Worm (Caenorhabditis elegans) whole organism, L2 larva: ENCODE data around the gene wdr-48.

Experiments used
- C34F6.9 ChIP-seq: fragments of 150-350 bp; optimal IDR thresholded peaks from 2 replicates; lab custom pipeline; 2014; ENCODE audit warnings: missing biosample characterization, missing genetic modification characterization
- F13H6.1 ChIP-seq: sonication (generic microtip); optimal IDR thresholded peaks from 2 replicates; lab custom pipeline; 2016; ENCODE audit warnings: missing genetic modification characterization, missing compliant biosample characterization
- Y55F3AM.14 ChIP-seq: fragments of 200-800 bp; sonication (Bioruptor generic); optimal IDR thresholded peaks from 2 replicates; lab custom pipeline; 2018; ENCODE audit warnings: mild to moderate bottlenecking, missing genetic modification characterization, missing compliant biosample characterization
- ZK546.5 ChIP-seq: sonication (generic microtip); optimal IDR thresholded peaks from 2 replicates; lab custom pipeline; 2017; ENCODE audit warnings: missing biosample characterization, missing genetic modification characterization
- aly-2 ChIP-seq: fragments of 150-350 bp; optimal IDR thresholded peaks from 2 replicates; lab custom pipeline; 2014; ENCODE audit warnings: missing biosample characterization, missing genetic modification characterization
- blmp-1 ChIP-seq: sonication (generic microtip); optimal IDR thresholded peaks from 2 replicates; lab custom pipeline; 2017; ENCODE audit warnings: missing genetic modification characterization, mild to moderate bottlenecking, missing compliant biosample characterization, antibody characterized with exemption, moderate library complexity; ENCODE audit not compliant: insufficient read depth
- ceh-16 ChIP-seq: fragments of 150-350 bp; optimal IDR thresholded peaks from 2 replicates; lab custom pipeline; 2014; ENCODE audit warnings: missing biosample characterization, missing genetic modification characterization
- crh-2 ChIP-seq: sonication (generic microtip); optimal IDR thresholded peaks from 2 replicates; lab custom pipeline; 2017; ENCODE audit warnings: missing biosample characterization, missing genetic modification characterization
- dmd-4 ChIP-seq: sonication (generic microtip); optimal IDR thresholded peaks from 2 replicates; lab custom pipeline; 2017; ENCODE audit warnings: missing biosample characterization, missing genetic modification characterization
- elt-1 ChIP-seq: fragments of 150-350 bp; optimal IDR thresholded peaks from 2 replicates; lab custom pipeline; 2014; ENCODE audit warnings: missing biosample characterization, missing genetic modification characterization
- elt-3 ChIP-seq: sonication (generic microtip); optimal IDR thresholded peaks from 2 replicates; lab custom pipeline; 2017; ENCODE audit warnings: missing biosample characterization, missing genetic modification characterization
- fos-1 ChIP-seq: fragments of 150-350 bp; optimal IDR thresholded peaks from 2 replicates; lab custom pipeline; 2014; ENCODE audit warnings: missing biosample characterization, missing genetic modification characterization
- gmeb-1 ChIP-seq: fragments of 150-350 bp; optimal IDR thresholded peaks from 2 replicates; lab custom pipeline; 2014; ENCODE audit warnings: missing biosample characterization, missing genetic modification characterization
- lin-11 ChIP-seq: fragments of 150-350 bp; sonication (generic microtip); optimal IDR thresholded peaks from 2 replicates; lab custom pipeline; 2014; ENCODE audit warnings: missing biosample characterization, missing genetic modification characterization, inconsistent platforms, mixed read lengths
- lin-13 ChIP-seq: fragments of 150-350 bp; optimal IDR thresholded peaks from 2 replicates; lab custom pipeline; 2014; ENCODE audit warnings: missing biosample characterization, missing genetic modification reagents, missing genetic modification characterization
- lsy-2 ChIP-seq, 2 experiments: fragments of 150-350 bp in 1 of 2; sonication (generic microtip) in 1 of 2; optimal IDR thresholded peaks; 2 replicates each; lab custom pipeline; 2014 to 2017; ENCODE audit warnings: missing biosample characterization in 2 of 2, missing genetic modification characterization in 2 of 2
- mab-5 ChIP-seq: fragments of 150-350 bp; optimal IDR thresholded peaks from 2 replicates; lab custom pipeline; 2014; ENCODE audit warnings: missing biosample characterization, missing genetic modification characterization
- mbf-1 ChIP-seq: sonication (generic microtip); optimal IDR thresholded peaks from 2 replicates; lab custom pipeline; 2017; ENCODE audit warnings: missing biosample characterization, missing genetic modification characterization
- mdl-1 ChIP-seq, 2 experiments: fragments of 150-350 bp in 1 of 2; sonication (generic microtip) in 1 of 2; optimal IDR thresholded peaks; 2 replicates each; lab custom pipeline; 2017; ENCODE audit warnings: missing biosample characterization in 2 of 2, missing genetic modification characterization in 2 of 2
- nhr-10 ChIP-seq: sonication (generic microtip); optimal IDR thresholded peaks from 2 replicates; lab custom pipeline; 2017; ENCODE audit warnings: missing biosample characterization, missing genetic modification characterization
- nhr-11 ChIP-seq: fragments of 150-350 bp; optimal IDR thresholded peaks from 2 replicates; lab custom pipeline; 2014; ENCODE audit warnings: missing biosample characterization, missing genetic modification characterization
- nhr-129 ChIP-seq: fragments of 150-350 bp; optimal IDR thresholded peaks from 2 replicates; lab custom pipeline; 2014; ENCODE audit warnings: missing biosample characterization, missing genetic modification characterization
- nhr-21 ChIP-seq: fragments of 150-350 bp; optimal IDR thresholded peaks from 2 replicates; lab custom pipeline; 2014; ENCODE audit warnings: missing biosample characterization, missing genetic modification characterization
- nhr-237 ChIP-seq: fragments of 150-350 bp; optimal IDR thresholded peaks from 2 replicates; lab custom pipeline; 2014; ENCODE audit warnings: missing biosample characterization, missing genetic modification characterization
- nhr-25 ChIP-seq: fragments of 150-350 bp; sonication (generic microtip); optimal IDR thresholded peaks from 3 replicates; lab custom pipeline; 2014; ENCODE audit warnings: missing biosample characterization, missing genetic modification characterization
- nhr-6 ChIP-seq: fragments of 150-350 bp; optimal IDR thresholded peaks from 2 replicates; lab custom pipeline; 2014; ENCODE audit warnings: missing biosample characterization, missing genetic modification characterization
- peb-1 ChIP-seq: fragments of 150-350 bp; optimal IDR thresholded peaks from 2 replicates; lab custom pipeline; 2014; ENCODE audit warnings: missing biosample characterization, missing genetic modification characterization
- sma-3 ChIP-seq: sonication (generic microtip); optimal IDR thresholded peaks from 2 replicates; lab custom pipeline; 2016; ENCODE audit warnings: missing genetic modification reagents, missing genetic modification characterization, missing compliant biosample characterization
- sma-9 ChIP-seq, 2 experiments: fragments of 150-350 bp in 1 of 2; sonication (generic microtip) in 1 of 2; optimal IDR thresholded peaks; 2 replicates each; lab custom pipeline; 2014 to 2016; ENCODE audit warnings: missing genetic modification characterization in 2 of 2, mild to moderate bottlenecking in 1 of 2, missing biosample characterization in 1 of 2, missing compliant biosample characterization in 1 of 2, missing genetic modification reagents in 1 of 2, moderate library complexity in 1 of 2
- unc-39 ChIP-seq: fragments of 150-350 bp; optimal IDR thresholded peaks from 2 replicates; lab custom pipeline; 2014; ENCODE audit warnings: missing biosample characterization, missing genetic modification characterization
- unc-55 ChIP-seq: fragments of 150-350 bp; sonication (generic microtip); optimal IDR thresholded peaks from 3 replicates; lab custom pipeline; 2014; ENCODE audit warnings: missing biosample characterization, missing genetic modification reagents, missing genetic modification characterization
- zag-1 ChIP-seq: fragments of 150-350 bp; optimal IDR thresholded peaks from 2 replicates; lab custom pipeline; 2014; ENCODE audit warnings: missing biosample characterization, missing genetic modification characterization
- ztf-1 ChIP-seq: fragments of 200-800 bp; sonication (Bioruptor generic); conservative IDR thresholded peaks from 2 replicates; pipeline ENCODE4 v1.3.6; 2022; ENCODE audit warnings: missing genetic modification characterization, missing compliant biosample characterization
- ztf-11 ChIP-seq: sonication (generic microtip); optimal IDR thresholded peaks from 2 replicates; lab custom pipeline; 2017; ENCODE audit warnings: missing biosample characterization, missing genetic modification characterization

The wdr-48 gene

ce11 chrIII:4578385-4578903 is at the start of gene wdr-48, which contains the start of gene sel-5:
Gene wdr-48, plus strand, starts transcription at chrIII:4578853.
Gene sel-5, minus strand, starts transcription at chrIII:4578437.
- TF ChIP-seq ztf-11 (tag; lab: Kevin White, UChicago) (no peak), C34F6.9 (tag; lab: Kevin White, UChicago) (peak; percentile 58), mdl-1 (tag; optimal IDR thresholded peaks at IDR 0.05; lab: Kevin White, UChicago) (no peak), mab-5 (tag; lab: Kevin White, UChicago) (no peak), lin-11 (peak; percentile 23), lsy-2 (tag; optimal IDR thresholded peaks at IDR 0.05; lab: Kevin White, UChicago) (peak in 1 of 2 experiments; percentile 61), unc-39 (tag; lab: Kevin White, UChicago) (no peak), crh-2 (tag; lab: Kevin White, UChicago) (peak; percentile 26), F13H6.1 (peak; percentile 42), gmeb-1 (peak; percentile 4), nhr-25 (tag; lab: Kevin White, UChicago) (no peak), aly-2 (tag; lab: Kevin White, UChicago) (no peak), sma-3 (peak; percentile 10), unc-55 (peak; percentile 70)
- TF ChIP-seq, all 48 proteins: peak for 8

ce11 chrIII:4530968-4531367 is 47.7 kb upstream of the wdr-48 start:
- TF ChIP-seq nhr-11 (no peak), Y55F3AM.14 (no peak), lin-13 (GFP tag; lab: Kevin White, UChicago) (no peak), elt-3 (no peak), peb-1 (tag; lab: Kevin White, UChicago) (no peak), blmp-1 (tag; lab: Kevin White, UChicago) (no peak), crh-2 (tag; lab: Kevin White, UChicago) (no peak), nhr-25 (tag; lab: Kevin White, UChicago) (no peak), nhr-10 (no peak)

- TF ChIP-seq fos-1 (tag; lab: Kevin White, UChicago) (peak; percentile 70), nhr-6 (tag; lab: Kevin White, UChicago) (no peak), crh-2 (tag; lab: Kevin White, UChicago) (peak; percentile 58), sma-9 (GFP tag; optimal IDR thresholded peaks at IDR 0.05; lab: Kevin White, UChicago) (peak; percentile 40), sma-9 (tag; optimal IDR thresholded peaks at IDR 0.05; lab: Kevin White, UChicago) (no peak), mab-5 (tag; lab: Kevin White, UChicago) (no peak), nhr-129 (tag; lab: Kevin White, UChicago) (peak; percentile 38)
These were observed 38.0 kb upstream of the wdr-48 start, which contains the start of gene ugt-62 for ce11 chrIII:4540604-4541003. Gene ugt-62, minus strand, starts transcription at chrIII:4540623.

- peak; percentile 41 for TF ChIP-seq unc-55
- no peak for TF ChIP-seq ztf-11 (tag; lab: Kevin White, UChicago)
- no peak for TF ChIP-seq sma-3
- peak in 1 of 2 experiments; percentile 18 for TF ChIP-seq lsy-2 (tag; optimal IDR thresholded peaks at IDR 0.05; lab: Kevin White, UChicago)
- peak; percentile 4 for TF ChIP-seq crh-2 (tag; lab: Kevin White, UChicago)
- TF ChIP-seq peb-1 (tag; lab: Kevin White, UChicago): no peak
- peak; percentile 4 for TF ChIP-seq F13H6.1
- TF ChIP-seq gmeb-1: peak; percentile 42
These were observed 36.2 kb upstream of the wdr-48 start, which contains the start of the genes mrps-34 and cisd-3.1 for ce11 chrIII:4542362-4542931. Gene mrps-34, minus strand, starts transcription at chrIII:4542452. Gene cisd-3.1, plus strand, starts transcription at chrIII:4542881.

- TF ChIP-seq mab-5 (tag; lab: Kevin White, UChicago) (no peak), nhr-25 (tag; lab: Kevin White, UChicago) (no peak), unc-39 (tag; lab: Kevin White, UChicago) (no peak), mdl-1 (tag; optimal IDR thresholded peaks at IDR 0.05; lab: Kevin White, UChicago) (no peak), ZK546.5 (no peak), zag-1 (tag; lab: Kevin White, UChicago) (no peak), ztf-1 (GFP tag; lab: Robert Waterston, UW) (no peak)
These were observed 33.7 kb upstream of the wdr-48 start, which contains the start of gene M88.3 for ce11 chrIII:4544959-4545358. Gene M88.3, minus strand, starts transcription at chrIII:4545059.

- TF ChIP-seq mab-5 (tag; lab: Kevin White, UChicago): no peak
- TF ChIP-seq blmp-1 (tag; lab: Kevin White, UChicago): no peak
- no peak for TF ChIP-seq elt-1 (tag; lab: Kevin White, UChicago)
- no peak for TF ChIP-seq ztf-1 (GFP tag; lab: Robert Waterston, UW)
- TF ChIP-seq ceh-16 (tag; lab: Kevin White, UChicago): no peak
- TF ChIP-seq nhr-237: no peak
- no peak for TF ChIP-seq dmd-4 (tag; lab: Kevin White, UChicago)
- TF ChIP-seq unc-55: no peak
- TF ChIP-seq nhr-21 (tag; lab: Kevin White, UChicago): no peak
- no peak for TF ChIP-seq mbf-1 (tag; lab: Kevin White, UChicago)
These were observed 29.9 kb upstream of the wdr-48 start, which contains the start of gene M88.4 for ce11 chrIII:4548739-4549138. Gene M88.4, plus strand, starts transcription at chrIII:4549039.
